Worm (Caenorhabditis elegans) whole organism, L3 larva: ENCODE data around the gene fbxb-64.

ENCODE experiments used
- R02D3.7 ChIP-seq: fragments of 150-350 bp; optimal IDR thresholded peaks from 2 replicates; lab custom pipeline; 2014; ENCODE audit warnings: missing biosample characterization, missing genetic modification characterization
- aly-2 ChIP-seq: fragments of 150-350 bp; optimal IDR thresholded peaks from 2 replicates; lab custom pipeline; 2014; ENCODE audit warnings: missing biosample characterization, missing genetic modification characterization
- ama-1 ChIP-seq: fragments of 150-350 bp; optimal IDR thresholded peaks from 2 replicates; lab custom pipeline; 2018
- ceh-16 ChIP-seq: sonication (generic microtip); optimal IDR thresholded peaks from 2 replicates; lab custom pipeline; 2017; ENCODE audit warnings: missing biosample characterization, missing genetic modification characterization
- ceh-28 ChIP-seq: fragments of 150-350 bp; optimal IDR thresholded peaks from 2 replicates; lab custom pipeline; 2014; ENCODE audit warnings: missing biosample characterization, missing genetic modification reagents, missing genetic modification characterization
- ceh-82 ChIP-seq: fragments of 150-350 bp; optimal IDR thresholded peaks from 2 replicates; lab custom pipeline; 2014; ENCODE audit warnings: missing biosample characterization, missing genetic modification characterization
- ceh-9 ChIP-seq: sonication (generic microtip); optimal IDR thresholded peaks from 2 replicates; lab custom pipeline; 2018; ENCODE audit warnings: missing biosample characterization, missing genetic modification characterization
- daf-12 ChIP-seq: fragments of 150-350 bp; optimal IDR thresholded peaks from 2 replicates; lab custom pipeline; 2014; ENCODE audit warnings: missing biosample characterization, missing genetic modification reagents, missing genetic modification characterization
- egl-5 ChIP-seq: fragments of 150-350 bp; optimal IDR thresholded peaks from 2 replicates; lab custom pipeline; 2017; ENCODE audit warnings: missing biosample characterization, missing genetic modification reagents, missing genetic modification characterization, inconsistent platforms
- elt-2 ChIP-seq: sonication (generic microtip); optimal IDR thresholded peaks from 2 replicates; lab custom pipeline; 2016; ENCODE audit warnings: missing genetic modification reagents, mild to moderate bottlenecking, missing genetic modification characterization, missing compliant biosample characterization
- elt-3 ChIP-seq, 3 experiments: fragments of 150-350 bp in 1 of 3; sonication (generic microtip) in 2 of 3; optimal IDR thresholded peaks; 2 replicates in 2 of 3; 4 replicates in 1 of 3; lab custom pipeline; 2014 to 2017; ENCODE audit warnings: missing biosample characterization in 3 of 3, missing genetic modification characterization in 3 of 3
- fkh-10 ChIP-seq: sonication (generic microtip); optimal IDR thresholded peaks from 2 replicates; lab custom pipeline; 2017; ENCODE audit warnings: missing biosample characterization, missing genetic modification reagents, missing genetic modification characterization
- fkh-2 ChIP-seq: fragments of 150-350 bp; optimal IDR thresholded peaks from 2 replicates; lab custom pipeline; 2014; ENCODE audit warnings: missing biosample characterization, missing genetic modification reagents, missing genetic modification characterization
- hmg-11 ChIP-seq: sonication (generic microtip); optimal IDR thresholded peaks from 2 replicates; lab custom pipeline; 2016; ENCODE audit warnings: missing genetic modification characterization, missing compliant biosample characterization
- jun-1 ChIP-seq: fragments of 150-350 bp; optimal IDR thresholded peaks from 2 replicates; lab custom pipeline; 2014; ENCODE audit warnings: missing biosample characterization, missing genetic modification reagents, missing genetic modification characterization
- lin-15B ChIP-seq: fragments of 150-350 bp; optimal IDR thresholded peaks from 2 replicates; lab custom pipeline; 2014; ENCODE audit warnings: missing biosample characterization, missing genetic modification characterization
- lin-39 ChIP-seq: fragments of 150-350 bp; optimal IDR thresholded peaks from 2 replicates; lab custom pipeline; 2018; ENCODE audit warnings: missing biosample characterization, missing genetic modification reagents, missing genetic modification characterization
- lsy-12 ChIP-seq: sonication (generic microtip); optimal IDR thresholded peaks from 2 replicates; lab custom pipeline; 2016; ENCODE audit warnings: mild to moderate bottlenecking, missing genetic modification characterization, missing compliant biosample characterization
- mdl-1 ChIP-seq: fragments of 150-350 bp; optimal IDR thresholded peaks from 2 replicates; lab custom pipeline; 2014; ENCODE audit warnings: missing biosample characterization, missing genetic modification characterization
- mml-1 ChIP-seq: fragments of 150-350 bp; sonication (generic microtip); optimal IDR thresholded peaks from 3 replicates; lab custom pipeline; 2014; ENCODE audit warnings: missing biosample characterization, missing genetic modification characterization
- nfya-1 ChIP-seq: sonication (generic microtip); optimal IDR thresholded peaks from 2 replicates; lab custom pipeline; 2017; ENCODE audit warnings: missing genetic modification characterization, mild to moderate bottlenecking, missing compliant biosample characterization, antibody characterized with exemption, moderate library complexity; ENCODE audit not compliant: insufficient read depth
- nhr-237 ChIP-seq: fragments of 150-350 bp; optimal IDR thresholded peaks from 2 replicates; lab custom pipeline; 2014; ENCODE audit warnings: missing biosample characterization, missing genetic modification characterization
- nhr-43 ChIP-seq: sonication (generic microtip); optimal IDR thresholded peaks from 2 replicates; lab custom pipeline; 2016; ENCODE audit warnings: mild to moderate bottlenecking, missing genetic modification characterization, missing compliant biosample characterization; ENCODE audit not compliant: poor library complexity, severe bottlenecking
- nhr-67 ChIP-seq: fragments of 150-350 bp; optimal IDR thresholded peaks from 2 replicates; lab custom pipeline; 2014; ENCODE audit warnings: missing biosample characterization, missing genetic modification characterization
- nhr-76 ChIP-seq: fragments of 150-350 bp; sonication (generic microtip); optimal IDR thresholded peaks from 5 replicates; lab custom pipeline; 2014; ENCODE audit warnings: missing biosample characterization, missing genetic modification characterization
- pha-4 ChIP-seq: fragments of 150-350 bp; optimal IDR thresholded peaks from 2 replicates; lab custom pipeline; 2014; ENCODE audit warnings: missing biosample characterization, missing genetic modification reagents, missing genetic modification characterization
- sea-2 ChIP-seq: fragments of 150-350 bp; sonication (generic microtip); optimal IDR thresholded peaks from 4 replicates; lab custom pipeline; 2014; ENCODE audit warnings: missing biosample characterization, missing genetic modification reagents, missing genetic modification characterization
- skn-1 ChIP-seq: fragments of 150-350 bp; optimal IDR thresholded peaks from 2 replicates; lab custom pipeline; 2014; ENCODE audit warnings: missing biosample characterization, missing genetic modification characterization
- snpc-4 ChIP-seq: fragments of 150-350 bp; optimal IDR thresholded peaks from 2 replicates; lab custom pipeline; 2014; ENCODE audit warnings: missing biosample characterization, missing genetic modification characterization

Gene fbxb-64

DNA sequence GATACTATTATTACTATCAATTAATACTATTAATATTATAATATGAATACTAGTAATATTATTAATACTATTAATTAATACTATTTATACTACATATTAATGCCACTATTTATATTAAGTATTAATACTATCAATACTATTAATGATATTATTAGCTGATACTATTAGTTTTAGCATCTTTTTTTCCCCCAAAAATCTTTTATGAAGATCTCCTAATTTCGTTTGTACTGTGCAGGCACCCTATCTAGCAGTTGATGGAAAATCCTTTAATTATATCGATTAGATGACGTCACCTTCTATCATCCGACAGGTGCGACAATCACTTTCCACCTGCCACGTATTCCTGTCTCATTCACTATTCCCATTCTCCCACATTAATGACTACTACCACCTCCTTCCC is 16.2 kb downstream of the fbxb-64 start, which contains the start of gene fbxb-65:
Gene fbxb-65 (plus strand): TSS at position 301 of the 400 bp plus-strand sequence.
- no peak for TF ChIP-seq lin-39 (tag; lab: Kevin White, UChicago)
- TF ChIP-seq lsy-12 (tag; lab: Kevin White, UChicago): no peak
- no peak for TF ChIP-seq hmg-11 (tag; lab: Kevin White, UChicago)
- TF ChIP-seq egl-5 (tag; lab: Kevin White, UChicago): no peak
- no peak for TF ChIP-seq ama-1 (lab: Kevin White, UChicago)
- no peak for TF ChIP-seq daf-12 (tag; lab: Kevin White, UChicago)
- TF ChIP-seq nhr-76 (tag; lab: Kevin White, UChicago): no peak
- TF ChIP-seq snpc-4 (tag; lab: Kevin White, UChicago): no peak
- no peak for TF ChIP-seq nhr-237 (tag; lab: Kevin White, UChicago)

DNA sequence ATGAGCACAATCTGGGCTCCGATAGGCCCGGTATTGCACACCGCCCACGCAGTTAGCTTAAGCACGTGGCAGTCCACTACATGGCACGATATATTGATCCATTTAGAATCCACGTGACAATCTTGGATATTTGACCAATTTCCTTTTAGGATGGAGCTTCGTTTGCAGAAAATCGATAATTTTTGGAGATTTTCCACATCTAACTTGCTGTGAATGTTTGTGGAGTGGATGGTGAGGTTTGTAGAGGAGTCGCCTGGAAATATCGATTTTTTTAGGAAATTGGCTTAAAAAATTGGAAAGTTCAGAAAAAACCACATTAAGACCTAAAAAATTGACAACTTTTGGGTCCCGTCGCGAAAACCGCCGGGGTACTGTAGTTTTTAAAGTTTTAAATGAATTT is 24.3 kb downstream of the fbxb-64 start:
- TF ChIP-seq ceh-28: peak; percentile 20
- TF ChIP-seq aly-2: no peak
- TF ChIP-seq fkh-2 (tag; lab: Kevin White, UChicago): no peak

ce11 chrV:19351944-19352343 is 38.9 kb downstream of the fbxb-64 start:
- TF ChIP-seq nhr-43 (tag; lab: Kevin White, UChicago): no peak
- TF ChIP-seq elt-2 (tag; lab: Kevin White, UChicago): no peak
- TF ChIP-seq hmg-11 (tag; lab: Kevin White, UChicago): no peak
- TF ChIP-seq ceh-82 (tag; lab: Kevin White, UChicago): no peak
- no peak for TF ChIP-seq nhr-67

DNA sequence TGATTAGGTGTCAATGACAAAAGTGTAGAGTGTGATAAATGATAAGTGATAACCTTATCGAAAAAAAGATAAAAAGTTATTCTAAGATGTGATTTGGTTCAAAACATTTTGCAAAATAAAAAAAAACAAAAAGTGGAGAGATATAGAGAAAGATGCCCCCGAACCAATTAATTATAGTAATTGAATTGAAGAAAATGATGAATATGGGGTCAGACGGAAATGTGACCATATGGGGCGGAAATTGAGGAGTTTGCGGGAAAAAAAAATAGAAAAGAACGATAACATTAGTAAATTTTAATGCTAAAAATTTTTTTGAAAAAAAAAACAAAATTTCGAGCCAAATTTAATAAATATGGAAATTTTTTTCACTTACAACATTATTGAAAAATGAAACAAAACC is 41.4 kb downstream of the fbxb-64 start:
- TF ChIP-seq mml-1 (tag; lab: Kevin White, UChicago) (no peak), fkh-2 (tag; lab: Kevin White, UChicago) (no peak), egl-5 (tag; lab: Kevin White, UChicago) (no peak), lin-15B (tag; lab: Kevin White, UChicago) (no peak)

DNA sequence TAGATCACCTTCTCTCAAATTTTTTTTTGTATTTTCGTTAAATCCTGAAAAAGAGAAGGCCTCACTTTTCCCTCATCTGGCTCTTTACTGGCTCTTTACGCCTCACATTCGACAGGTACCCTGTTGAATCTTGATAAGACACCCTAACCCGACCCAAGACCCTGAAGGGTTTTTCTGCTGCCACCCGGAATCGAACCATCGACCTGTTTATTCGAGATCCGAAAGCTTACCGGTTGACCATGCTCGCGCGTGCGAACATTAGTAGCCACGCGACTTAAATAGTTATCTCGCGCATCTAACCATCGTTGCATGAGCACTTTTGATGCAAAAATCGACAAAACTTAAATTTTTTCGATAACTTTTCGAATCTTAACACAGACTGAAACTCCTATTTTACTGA is 42.1 kb downstream of the fbxb-64 start:
- no peak for TF ChIP-seq ama-1 (lab: Kevin White, UChicago)
- no peak for TF ChIP-seq ceh-9 (tag; lab: Kevin White, UChicago)
- TF ChIP-seq lsy-12 (tag; lab: Kevin White, UChicago): no peak
- no peak for TF ChIP-seq lin-39 (tag; lab: Kevin White, UChicago)
- TF ChIP-seq ceh-16: no peak
- TF ChIP-seq R02D3.7: no peak
- no peak for TF ChIP-seq fkh-10 (GFP tag; lab: Kevin White, UChicago)
- no peak for TF ChIP-seq pha-4 (tag; lab: Kevin White, UChicago)
- TF ChIP-seq nhr-67: no peak
- TF ChIP-seq, all 47 proteins: peak for 0

DNA sequence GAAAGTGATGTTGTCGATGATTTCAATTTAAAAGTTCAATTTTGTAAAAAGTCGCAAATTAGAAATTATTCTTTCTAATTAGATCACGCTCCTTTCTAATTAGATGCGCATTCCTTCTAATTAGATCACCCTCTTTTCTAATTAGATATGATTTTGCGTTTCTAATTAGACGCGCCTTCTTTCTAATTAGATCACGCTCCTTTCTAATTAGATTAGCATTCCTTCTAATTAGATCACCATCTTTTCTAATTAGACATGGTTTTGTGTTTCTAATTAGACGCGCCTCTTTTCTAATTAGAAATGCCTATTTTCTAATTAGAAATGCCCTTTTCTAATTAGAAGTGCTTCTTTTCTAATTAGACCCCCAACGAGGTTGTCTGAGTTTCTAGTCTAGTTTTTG is 43.6 kb downstream of the fbxb-64 start:
- TF ChIP-seq lsy-12 (tag; lab: Kevin White, UChicago) (no peak), elt-2 (tag; lab: Kevin White, UChicago) (no peak), sea-2 (GFP tag; lab: Kevin White, UChicago) (no peak), ceh-9 (tag; lab: Kevin White, UChicago) (no peak), elt-3 (tag; optimal IDR thresholded peaks at IDR 0.05; lab: Kevin White, UChicago) (no peak), mdl-1 (tag; lab: Kevin White, UChicago) (no peak), aly-2 (no peak), skn-1 (tag; lab: Kevin White, UChicago) (no peak), jun-1 (tag; lab: Kevin White, UChicago) (no peak)

- peak; percentile 3 for TF ChIP-seq nfya-1 (tag; lab: Kevin White, UChicago)
- TF ChIP-seq lin-39 (tag; lab: Kevin White, UChicago): peak; percentile 37
- TF ChIP-seq nhr-76 (tag; lab: Kevin White, UChicago): no peak
These were observed 45.0 kb downstream of the fbxb-64 start for ce11 chrV:19358039-19358438.
